Worm (Caenorhabditis elegans) whole organism, L4 larva: ENCODE results near the gene nspc-5.

ENCODE experiments used
- aly-2 ChIP-seq: sonication (generic microtip); optimal IDR thresholded peaks from 2 replicates; lab custom pipeline; 2018; ENCODE audit warnings: missing biosample characterization, missing genetic modification characterization
- ceh-28 ChIP-seq: fragments of 150-350 bp; optimal IDR thresholded peaks from 2 replicates; lab custom pipeline; 2014; ENCODE audit warnings: missing biosample characterization, missing genetic modification reagents, missing genetic modification characterization
- fos-1 ChIP-seq: fragments of 150-350 bp; optimal IDR thresholded peaks from 2 replicates; lab custom pipeline; 2014; ENCODE audit warnings: missing biosample characterization, missing genetic modification characterization
- lin-13 ChIP-seq: fragments of 150-350 bp; optimal IDR thresholded peaks from 2 replicates; lab custom pipeline; 2014; ENCODE audit warnings: missing biosample characterization, missing genetic modification reagents, missing genetic modification characterization
- lin-38 ChIP-seq: fragments of 200-800 bp; sonication (Bioruptor generic); IDR thresholded peaks from 2 replicates; pipeline ENCODE4 v1.3.6; 2022; ENCODE audit warnings: missing genetic modification reagents, missing genetic modification characterization, missing compliant biosample characterization
- pha-4 ChIP-seq, 2 experiments: fragments of 150-350 bp in 1 of 2; fragments of 200-800 bp in 1 of 2; sonication (Bioruptor generic) in 1 of 2; IDR thresholded peaks in 1 of 2; optimal IDR thresholded peaks in 1 of 2; 2 replicates each; pipeline versions ENCODE4 v1.3.6 to Lab custom; 2014 to 2022; ENCODE audit warnings: missing genetic modification characterization in 2 of 2, missing genetic modification reagents in 2 of 2, missing biosample characterization in 1 of 2, missing compliant biosample characterization in 1 of 2

DNA sequence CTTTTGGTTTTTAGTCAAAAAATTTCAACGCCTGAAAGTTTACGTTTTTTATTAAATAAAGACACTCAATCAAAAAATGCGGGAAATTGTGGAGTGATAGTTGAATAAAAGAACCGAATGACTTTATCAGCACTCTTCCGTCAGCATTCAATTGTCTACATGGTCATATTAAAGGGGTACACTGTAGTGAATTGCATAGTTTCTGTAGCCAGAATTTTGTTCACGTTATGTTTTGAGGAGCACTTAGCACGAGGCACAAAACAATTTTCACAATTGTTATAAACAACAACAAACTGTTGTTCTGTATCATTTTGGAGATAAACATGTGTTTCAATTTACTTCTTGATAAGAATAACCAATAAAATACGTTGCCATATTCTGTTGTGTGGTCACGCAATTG is 10.5 kb downstream of the nspc-5 start, which contains the start of gene D2021.4:
- no peak for TF ChIP-seq pha-4 (GFP tag; IDR thresholded peaks at IDR 0.05; lab: Robert Waterston, UW)
- TF ChIP-seq pha-4 (tag; optimal IDR thresholded peaks at IDR 0.05; lab: Kevin White, UChicago) = no peak
- TF ChIP-seq lin-38 = no peak
- TF ChIP-seq aly-2 = no peak
- no peak for TF ChIP-seq ceh-28 (tag; lab: Kevin White, UChicago)
- no peak for TF ChIP-seq fos-1
- TF ChIP-seq lin-13 (GFP tag; lab: Kevin White, UChicago) = no peak
